Worm (Caenorhabditis elegans) whole organism, early embryonic: ENCODE measurements around the gene ccd-5.

Experiments
- aly-1 ChIP-seq: sonication (generic microtip); optimal IDR thresholded peaks from 2 replicates; lab custom pipeline; 2016; ENCODE audit warnings: missing genetic modification characterization, missing compliant biosample characterization
- ama-1 ChIP-seq: fragments of 150-350 bp; optimal IDR thresholded peaks from 2 replicates; lab custom pipeline; 2014
- tbx-37 ChIP-seq: fragments of 200-800 bp; sonication (Bioruptor generic); conservative IDR thresholded peaks from 2 replicates; pipeline ENCODE4 v1.3.6; 2022; ENCODE audit warnings: missing genetic modification reagents, missing genetic modification characterization, missing compliant biosample characterization

DNA sequence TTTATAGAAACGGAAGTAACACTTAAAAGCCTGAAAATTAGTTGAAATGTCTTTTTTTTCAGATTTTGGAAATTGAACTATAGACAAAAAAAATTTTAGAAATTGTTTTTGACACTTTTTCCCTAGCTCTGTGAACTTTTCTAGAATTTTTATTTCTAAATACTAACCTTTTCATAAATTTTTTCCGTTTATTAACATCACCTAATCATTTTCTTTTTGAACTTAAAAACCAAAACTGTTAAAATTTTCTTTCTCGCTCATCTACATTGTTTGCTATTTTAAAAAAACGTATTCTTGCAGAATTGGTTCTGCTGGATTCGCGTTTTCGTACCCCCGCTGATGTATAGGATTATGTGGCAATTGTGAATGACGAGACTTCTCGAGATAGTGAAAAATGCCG lies 21.2 kb upstream of the ccd-5 start, which contains the start of the genes nhr-40 and T03G6.7:
- TF ChIP-seq ama-1 (no peak), aly-1 (tag; lab: Kevin White, UChicago) (no peak), tbx-37 (GFP tag; lab: Robert Waterston, UW) (no peak)
